Fruit fly (Drosophila melanogaster): ENCODE measurements around the gene tgy.

tgy gene

DNA sequence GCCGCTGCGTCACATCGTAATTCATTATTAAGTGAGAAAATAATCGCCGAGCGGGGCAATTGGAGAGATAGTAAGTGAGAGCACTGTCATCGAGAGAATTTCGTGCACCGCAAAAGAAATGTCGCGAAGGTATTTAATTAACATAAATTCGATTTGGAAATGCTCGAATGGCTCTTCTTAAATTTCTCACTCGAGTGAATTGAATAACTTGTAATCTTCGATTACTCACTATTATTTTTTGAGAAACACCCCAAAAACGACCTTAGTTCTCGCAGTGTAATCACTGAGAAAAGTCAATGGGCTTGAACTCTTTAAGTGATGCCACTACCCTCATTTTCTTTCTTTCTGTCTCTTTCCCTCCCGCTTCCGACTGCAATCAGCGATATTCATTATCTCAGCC lies 27.9 kb upstream of the tgy start (continued):
- TF ChIP-seq CG9215 (GFP tag; IDR thresholded peaks at IDR 0.05) (peak; percentile 54), H15 (GFP tag; IDR thresholded peaks at IDR 0.05) (peak; percentile 83), Optix (GFP tag; IDR thresholded peaks at IDR 0.05) (peak; percentile 92), fd102C (GFP tag; optimal IDR thresholded peaks at IDR 0.05) (peak; percentile 84), vfl (GFP tag; optimal IDR thresholded peaks at IDR 0.05) (no peak), CG6854 (GFP tag; optimal IDR thresholded peaks at IDR 0.05) (peak; percentile 8), Med (GFP tag) (peak; percentile 98), nerfin-2 (GFP tag; IDR thresholded peaks at IDR 0.05; ENCODE audit: partially characterized antibody) (no peak), lov (optimal IDR thresholded peaks at IDR 0.05) (no peak), lov (GFP tag; IDR thresholded peaks at IDR 0.05) (peak; percentile 92), Six4 (GFP tag; optimal IDR thresholded peaks at IDR 0.05) (peak; percentile 82), CG18011 (GFP tag; optimal IDR thresholded peaks at IDR 0.05) (no peak), CG32772 (GFP tag; IDR thresholded peaks at IDR 0.05) (peak; percentile 87)

DNA sequence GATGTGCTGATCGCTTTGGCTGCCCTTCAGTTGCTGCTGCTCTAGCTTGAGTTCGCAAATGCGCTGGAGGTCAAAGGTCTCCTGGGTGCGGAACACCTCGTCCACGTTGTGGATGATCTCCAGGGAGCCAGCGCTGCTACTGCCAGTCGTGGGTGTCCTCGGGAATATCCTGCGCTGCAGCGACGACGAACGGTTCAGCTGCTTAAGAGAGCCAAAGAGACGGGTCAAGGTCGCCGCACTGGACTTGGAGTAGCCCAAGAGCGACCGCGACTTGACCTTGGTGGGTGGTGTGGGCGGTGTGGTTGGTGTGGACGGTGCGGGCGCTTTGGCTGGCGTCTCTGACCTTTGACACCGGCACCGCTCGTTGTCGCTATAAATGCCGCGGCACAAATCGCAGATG lies 27.1 kb upstream of the tgy start:
- TF ChIP-seq Neu2 (GFP tag; optimal IDR thresholded peaks at IDR 0.05; ENCODE audit: borderline replicate concordance) = no peak
- no peak for TF ChIP-seq Dad (GFP tag; optimal IDR thresholded peaks at IDR 0.05)
- TF ChIP-seq CG1024 (GFP tag; IDR thresholded peaks at IDR 0.05) = no peak
- TF ChIP-seq Hr78 (GFP tag; optimal IDR thresholded peaks at IDR 0.05) = peak in 1 of 2 experiments; percentile 95

DNA sequence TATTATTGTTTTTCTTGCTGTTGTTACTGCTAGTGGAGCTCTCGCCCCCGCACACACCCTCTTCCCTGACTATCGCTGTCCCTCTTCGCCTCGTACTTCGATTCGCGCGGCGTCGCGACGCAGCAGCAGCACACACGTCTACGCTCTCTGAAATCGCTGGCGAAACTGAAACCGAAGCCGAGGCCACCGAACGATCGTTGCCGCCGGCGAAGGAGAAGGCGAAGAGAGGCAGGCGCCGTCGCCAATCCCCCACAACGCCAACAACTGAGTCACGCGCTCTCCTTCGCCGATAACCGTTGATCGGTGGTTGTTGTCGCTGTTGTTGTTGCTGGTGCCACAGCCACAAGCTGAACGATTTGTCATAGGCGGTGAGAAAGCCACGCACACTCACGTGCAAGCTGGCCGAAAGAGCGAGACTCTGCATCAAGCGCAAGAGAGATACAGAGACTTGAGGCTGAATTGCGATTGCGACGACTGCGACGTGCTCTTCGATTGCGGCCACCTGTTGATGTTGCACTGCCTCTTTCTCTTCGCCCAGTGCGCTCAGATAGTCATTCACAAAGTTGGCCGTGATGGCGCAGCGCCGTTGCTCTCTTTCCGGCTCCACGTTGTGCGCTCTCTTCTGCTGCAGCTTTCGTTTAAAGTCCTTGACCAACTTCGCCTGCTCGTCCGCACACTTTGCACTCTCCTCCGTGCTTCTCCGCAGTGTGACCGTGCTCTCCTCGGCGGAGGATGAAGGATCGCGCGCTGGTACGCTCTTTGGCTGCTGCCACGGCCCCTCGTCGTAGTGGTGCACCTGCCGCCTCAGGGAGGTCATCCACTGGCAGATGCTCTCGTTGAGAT lies 26.4 kb upstream of the tgy start:
- TF ChIP-seq CG10959 (GFP tag; IDR thresholded peaks at IDR 0.05) = no peak
- TF ChIP-seq caup (GFP tag; optimal IDR thresholded peaks at IDR 0.05; ENCODE audit: severe bottlenecking) = peak; percentile 12
- TF ChIP-seq CG1832 (GFP tag; optimal IDR thresholded peaks at IDR 0.05) = peak; percentile 38
- peak; percentile 87 for TF ChIP-seq CG10543 (GFP tag; optimal IDR thresholded peaks at IDR 0.05)
- no peak for TF ChIP-seq BEAF-32 (GFP tag; optimal IDR thresholded peaks at IDR 0.05)
- peak; percentile 87 for TF ChIP-seq sug (tag; optimal IDR thresholded peaks at IDR 0.05)
- TF ChIP-seq CG10654 (GFP tag; optimal IDR thresholded peaks at IDR 0.05) = no peak
- no peak for TF ChIP-seq CG3847 (GFP tag; IDR thresholded peaks at IDR 0.05)
- 0 out of 3 replicates have a peak, but pooled peaks have one; percentile 50 for TF ChIP-seq sr (GFP tag; IDR thresholded peaks at IDR 0.05)
- no peak for TF ChIP-seq Abd-B (GFP tag; optimal IDR thresholded peaks at IDR 0.05)
- TF ChIP-seq HLHmδ (GFP tag; optimal IDR thresholded peaks at IDR 0.05) = peak; percentile 31
- TF ChIP-seq CG8290 (GFP tag; optimal IDR thresholded peaks at IDR 0.05) = no peak
- TF ChIP-seq CG8290 (tag; optimal IDR thresholded peaks at IDR 0.05) = peak in 1 of 2 experiments; percentile 70
- TF ChIP-seq Opbp (GFP tag; IDR thresholded peaks at IDR 0.05; ENCODE audit: partially characterized antibody) = 0 out of 3 replicates have a peak, but pooled peaks have one; percentile 55
- no peak for TF ChIP-seq seq (GFP tag; IDR thresholded peaks at IDR 0.05)
- peak; percentile 8 for TF ChIP-seq CG8924 (tag; optimal IDR thresholded peaks at IDR 0.05)
- no peak for TF ChIP-seq mld (GFP tag; IDR thresholded peaks at IDR 0.05; ENCODE audit: partially characterized antibody)
- no peak for TF ChIP-seq D (optimal IDR thresholded peaks at IDR 0.05)
- TF ChIP-seq D (GFP tag; optimal IDR thresholded peaks at IDR 0.05) = no peak
- peak; percentile 22 for TF ChIP-seq CG17829 (tag; optimal IDR thresholded peaks at IDR 0.05)
- TF ChIP-seq CG14050 (GFP tag; IDR thresholded peaks at IDR 0.05) = no peak; the same call in 2 of the 3 replicates
- TF ChIP-seq CG12942 (GFP tag; optimal IDR thresholded peaks at IDR 0.05) = no peak
- TF ChIP-seq CG18599 (GFP tag; optimal IDR thresholded peaks at IDR 0.05) = peak; percentile 48
- TF ChIP-seq Nf-YA (GFP tag; IDR thresholded peaks at IDR 0.05) = peak; percentile 14; the same call in 1 of the 2 replicates
- no peak for TF ChIP-seq CG12744 (GFP tag; optimal IDR thresholded peaks at IDR 0.05)
- TF ChIP-seq CrebB (tag; optimal IDR thresholded peaks at IDR 0.05) = peak; percentile 18
- peak; percentile 1 for TF ChIP-seq Antp (GFP tag; optimal IDR thresholded peaks at IDR 0.05)
- TF ChIP-seq CG17359 (tag; optimal IDR thresholded peaks at IDR 0.05) = no peak
- TF ChIP-seq ap (GFP tag; IDR thresholded peaks at IDR 0.05) = no peak
- peak; percentile 80 for TF ChIP-seq Med (GFP tag)
- no peak for TF ChIP-seq CG9797 (GFP tag; optimal IDR thresholded peaks at IDR 0.05)
